Worm (Caenorhabditis elegans) whole organism, L1 larva: Measurements from ENCODE around the gene nhr-235.
A peak's percentile ranks its signal among the peaks of the same experiment; 100 is the strongest.

Source experiments
- C34B4.2 ChIP-seq: sonication (generic microtip); optimal IDR thresholded peaks from 2 replicates; lab custom pipeline; 2017; ENCODE audit warnings: mild to moderate bottlenecking, missing genetic modification characterization, missing compliant biosample characterization
- aha-1 ChIP-seq: fragments of 150-350 bp; optimal IDR thresholded peaks from 2 replicates; lab custom pipeline; 2014; ENCODE audit warnings: missing biosample characterization, missing genetic modification characterization
- ama-1 ChIP-seq: fragments of 150-350 bp; optimal IDR thresholded peaks from 2 replicates; lab custom pipeline; 2014
- blmp-1 ChIP-seq: fragments of 150-350 bp; optimal IDR thresholded peaks from 2 replicates; lab custom pipeline; 2014; ENCODE audit warnings: missing biosample characterization, missing genetic modification characterization
- ceh-8 ChIP-seq: fragments of 200-800 bp; sonication (Bioruptor generic); optimal IDR thresholded peaks from 2 replicates; lab custom pipeline; 2018; ENCODE audit warnings: mild to moderate bottlenecking, missing genetic modification characterization, moderate library complexity, missing compliant biosample characterization
- ceh-82 ChIP-seq, 3 experiments: fragments of 150-350 bp in 1 of 3; sonication (generic microtip) in 2 of 3; optimal IDR thresholded peaks; 2 replicates each; lab custom pipeline; 2014 to 2017; ENCODE audit warnings: missing biosample characterization in 3 of 3, missing genetic modification characterization in 3 of 3
- ceh-88 ChIP-seq: fragments of 200-800 bp; sonication (Bioruptor generic); IDR thresholded peaks from 2 replicates; pipeline ENCODE4 v1.3.6; 2022; ENCODE audit warnings: missing genetic modification characterization, missing compliant biosample characterization
- ceh-90 ChIP-seq: sonication (generic microtip); optimal IDR thresholded peaks from 2 replicates; lab custom pipeline; 2016; ENCODE audit warnings: missing genetic modification characterization, missing compliant biosample characterization
- dpl-1 ChIP-seq, 3 experiments: fragments of 150-350 bp in 2 of 3; sonication (generic microtip) in 1 of 3; optimal IDR thresholded peaks; 2 replicates each; lab custom pipeline; 2014 to 2017; ENCODE audit warnings: missing biosample characterization in 3 of 3, missing genetic modification characterization in 3 of 3, missing genetic modification reagents in 3 of 3
- dsc-1 ChIP-seq: sonication (generic microtip); optimal IDR thresholded peaks from 2 replicates; lab custom pipeline; 2016; ENCODE audit warnings: mild to moderate bottlenecking, missing genetic modification characterization, missing compliant biosample characterization
- efl-1 ChIP-seq, 4 experiments: fragments of 150-350 bp; optimal IDR thresholded peaks in 3 of 4; peaks in 1 of 4; 1 replicate in 1 of 4; 2 replicates in 3 of 4; lab custom pipeline; 2014; ENCODE audit warnings: missing biosample characterization in 2 of 4, missing genetic modification characterization in 2 of 4, missing genetic modification reagents in 2 of 4
- efl-3 ChIP-seq: fragments of 200-800 bp; sonication (Bioruptor generic); optimal IDR thresholded peaks from 2 replicates; lab custom pipeline; 2018; ENCODE audit warnings: mild to moderate bottlenecking, missing genetic modification characterization, missing compliant biosample characterization
- elt-2 ChIP-seq: sonication (generic microtip); optimal IDR thresholded peaks from 2 replicates; lab custom pipeline; 2016; ENCODE audit warnings: missing genetic modification characterization, mild to moderate bottlenecking, inconsistent platforms, missing compliant biosample characterization, missing genetic modification reagents
- elt-3 ChIP-seq, 6 experiments: fragments of 150-350 bp in 1 of 6; sonication (generic microtip); optimal IDR thresholded peaks; 2 replicates each; lab custom pipeline; 2017 to 2018; ENCODE audit warnings: missing biosample characterization in 6 of 6, missing genetic modification characterization in 6 of 6, inconsistent platforms in 1 of 6
- fkh-4 ChIP-seq: sonication (generic microtip); optimal IDR thresholded peaks from 2 replicates; lab custom pipeline; 2016; ENCODE audit warnings: missing compliant biosample characterization, missing genetic modification characterization, borderline replicate concordance
- hlh-4 ChIP-seq: sonication (generic microtip); optimal IDR thresholded peaks from 2 replicates; lab custom pipeline; 2016; ENCODE audit warnings: mild to moderate bottlenecking, missing genetic modification characterization, missing compliant biosample characterization
- irx-1 ChIP-seq: sonication (generic microtip); optimal IDR thresholded peaks from 2 replicates; lab custom pipeline; 2016; ENCODE audit warnings: missing genetic modification characterization, missing compliant biosample characterization
- isw-1 ChIP-seq: fragments of 200-800 bp; sonication (Bioruptor generic); IDR thresholded peaks from 2 replicates; pipeline ENCODE4 v1.3.6; 2022; ENCODE audit warnings: missing genetic modification characterization, missing compliant biosample characterization
- lin-13 ChIP-seq: fragments of 150-350 bp; optimal IDR thresholded peaks from 2 replicates; lab custom pipeline; 2014; ENCODE audit warnings: missing biosample characterization, missing genetic modification reagents, missing genetic modification characterization
- lin-14 ChIP-seq: fragments of 200-800 bp; sonication (Bioruptor generic); optimal IDR thresholded peaks from 2 replicates; lab custom pipeline; 2018; ENCODE audit warnings: mild to moderate bottlenecking, missing genetic modification characterization, moderate library complexity, missing compliant biosample characterization
- lin-15B ChIP-seq: fragments of 150-350 bp; sonication (generic microtip); optimal IDR thresholded peaks from 3 replicates; lab custom pipeline; 2014; ENCODE audit warnings: missing biosample characterization, missing genetic modification characterization
- lin-39 ChIP-seq: fragments of 150-350 bp; optimal IDR thresholded peaks from 2 replicates; lab custom pipeline; 2014; ENCODE audit warnings: missing biosample characterization, missing genetic modification reagents, missing genetic modification characterization
- lsy-2 ChIP-seq, 2 experiments: fragments of 150-350 bp; optimal IDR thresholded peaks; 2 replicates each; lab custom pipeline; 2014; ENCODE audit warnings: missing biosample characterization in 2 of 2, missing genetic modification characterization in 2 of 2
- mep-1 ChIP-seq: fragments of 150-350 bp; optimal IDR thresholded peaks from 2 replicates; lab custom pipeline; 2014; ENCODE audit warnings: missing biosample characterization, missing genetic modification characterization
- nhr-11 ChIP-seq: fragments of 150-350 bp; optimal IDR thresholded peaks from 2 replicates; lab custom pipeline; 2014; ENCODE audit warnings: missing biosample characterization, missing genetic modification characterization
- nhr-237 ChIP-seq: fragments of 150-350 bp; optimal IDR thresholded peaks from 2 replicates; lab custom pipeline; 2014; ENCODE audit warnings: missing biosample characterization, missing genetic modification characterization
- nhr-47 ChIP-seq: sonication (generic microtip); optimal IDR thresholded peaks from 2 replicates; lab custom pipeline; 2016; ENCODE audit warnings: mild to moderate bottlenecking, missing genetic modification characterization, moderate library complexity, missing compliant biosample characterization
- nhr-71 ChIP-seq: sonication (generic microtip); optimal IDR thresholded peaks from 2 replicates; lab custom pipeline; 2016; ENCODE audit warnings: mild to moderate bottlenecking, missing genetic modification characterization, moderate library complexity, missing compliant biosample characterization
- nhr-76 ChIP-seq: sonication (generic microtip); optimal IDR thresholded peaks from 2 replicates; lab custom pipeline; 2017; ENCODE audit warnings: missing biosample characterization, missing genetic modification characterization
- nhr-84 ChIP-seq: sonication (generic microtip); optimal IDR thresholded peaks from 2 replicates; lab custom pipeline; 2017; ENCODE audit warnings: missing biosample characterization, missing genetic modification characterization
- nhr-85 ChIP-seq: sonication (generic microtip); peaks from one replicate; lab custom pipeline; 2016; ENCODE audit warnings: missing genetic modification characterization, inconsistent platforms, missing compliant biosample characterization
- skn-1 ChIP-seq: fragments of 150-350 bp; optimal IDR thresholded peaks from 2 replicates; lab custom pipeline; 2014; ENCODE audit warnings: missing biosample characterization, missing genetic modification characterization
- snpc-4 ChIP-seq: fragments of 150-350 bp; optimal IDR thresholded peaks from 2 replicates; lab custom pipeline; 2014; ENCODE audit warnings: missing biosample characterization, missing genetic modification characterization
- sox-4 ChIP-seq: sonication (generic microtip); optimal IDR thresholded peaks from 2 replicates; lab custom pipeline; 2016; ENCODE audit warnings: missing genetic modification characterization, missing compliant biosample characterization
- sptf-1 ChIP-seq: fragments of 150-350 bp; optimal IDR thresholded peaks from 2 replicates; lab custom pipeline; 2014; ENCODE audit warnings: missing biosample characterization, missing genetic modification characterization
- sup-37 ChIP-seq: fragments of 200-800 bp; sonication (Bioruptor generic); optimal IDR thresholded peaks from 2 replicates; lab custom pipeline; 2018; ENCODE audit warnings: mild to moderate bottlenecking, missing genetic modification characterization, missing compliant biosample characterization
- swsn-7 ChIP-seq: sonication (generic microtip); optimal IDR thresholded peaks from 2 replicates; lab custom pipeline; 2016; ENCODE audit warnings: missing genetic modification characterization, missing compliant biosample characterization
- unc-30 ChIP-seq: sonication (generic microtip); optimal IDR thresholded peaks from 2 replicates; lab custom pipeline; 2017; ENCODE audit warnings: missing biosample characterization, missing genetic modification characterization
- unc-86 ChIP-seq: sonication (generic microtip); optimal IDR thresholded peaks from 2 replicates; lab custom pipeline; 2016; ENCODE audit warnings: missing genetic modification characterization, missing compliant biosample characterization
- xbp-1 ChIP-seq: sonication (generic microtip); optimal IDR thresholded peaks from 2 replicates; lab custom pipeline; 2016; ENCODE audit warnings: missing genetic modification characterization, missing compliant biosample characterization
- zip-4 ChIP-seq: fragments of 200-800 bp; sonication (Bioruptor generic); optimal IDR thresholded peaks from 2 replicates; lab custom pipeline; 2018; ENCODE audit warnings: mild to moderate bottlenecking, missing genetic modification characterization, moderate library complexity, missing compliant biosample characterization

nhr-235 gene

ce11 chrII:12679635-12680034 lies 39.2 kb downstream of the nhr-235 start, which contains the start of the genes Y38E10A.33 and cox-10 (continued):
- no peak for TF ChIP-seq nhr-76 (tag; lab: Kevin White, UChicago)
- peak; percentile 86 for TF ChIP-seq nhr-47 (tag; lab: Kevin White, UChicago)
- peak; percentile 60 for TF ChIP-seq sox-4 (tag; lab: Kevin White, UChicago)
- TF ChIP-seq irx-1 = peak; percentile 56
- TF ChIP-seq ceh-90 (tag; lab: Kevin White, UChicago) = peak; percentile 11
- peak; percentile 40 for TF ChIP-seq zip-4 (GFP tag; lab: Kevin White, UChicago)
- peak; percentile 62 for TF ChIP-seq unc-86 (tag; lab: Kevin White, UChicago)
- peak; percentile 37 for TF ChIP-seq mep-1 (tag; lab: Kevin White, UChicago)
- peak; percentile 78 for TF ChIP-seq nhr-71
- peak in 1 of 6 experiments; percentile 54 for TF ChIP-seq elt-3 (tag; optimal IDR thresholded peaks at IDR 0.05; lab: Kevin White, UChicago)
- peak; percentile 79 for TF ChIP-seq dsc-1 (tag; lab: Kevin White, UChicago)
- peak; percentile 11 for TF ChIP-seq ceh-8 (GFP tag; lab: Kevin White, UChicago)
- no peak for TF ChIP-seq hlh-4
- TF ChIP-seq lin-39 (tag; lab: Kevin White, UChicago) = peak; percentile 60
- no peak for TF ChIP-seq elt-2 (tag; lab: Kevin White, UChicago)
- TF ChIP-seq nhr-237 (tag; lab: Kevin White, UChicago) = no peak
- no peak for TF ChIP-seq nhr-11
- no peak for TF ChIP-seq lin-14 (GFP tag; lab: Kevin White, UChicago)
- TF ChIP-seq snpc-4 = peak; percentile 55
- TF ChIP-seq ceh-82 (tag; optimal IDR thresholded peaks at IDR 0.05; lab: Kevin White, UChicago) = peak; percentile 58 to 68 (median 66)
- no peak for TF ChIP-seq fkh-4 (tag; lab: Kevin White, UChicago)
- no peak for TF ChIP-seq efl-3
- TF ChIP-seq C34B4.2 (tag; lab: Kevin White, UChicago) = no peak
- TF ChIP-seq unc-30 (tag; lab: Kevin White, UChicago) = no peak
- peak; percentile 71 for TF ChIP-seq skn-1 (tag; lab: Kevin White, UChicago)
- TF ChIP-seq xbp-1 (tag; lab: Kevin White, UChicago) = peak; percentile 70
- peak; percentile 88 to 95 (median 93) for TF ChIP-seq dpl-1 (GFP tag; optimal IDR thresholded peaks at IDR 0.05; lab: Kevin White, UChicago)
- peak; percentile 67 to 78 for TF ChIP-seq lsy-2 (tag; optimal IDR thresholded peaks at IDR 0.05; lab: Kevin White, UChicago)
- no peak for TF ChIP-seq sup-37 (GFP tag; lab: Kevin White, UChicago)
- peak; percentile 73 for TF ChIP-seq swsn-7 (tag; lab: Kevin White, UChicago)
- peak; percentile 38 for TF ChIP-seq lin-15B (tag; lab: Kevin White, UChicago)
- TF ChIP-seq aha-1 (tag; lab: Kevin White, UChicago) = no peak
- TF ChIP-seq nhr-85 = peak; percentile 80
- peak; percentile 66 to 94 for TF ChIP-seq efl-1 (optimal IDR thresholded peaks at IDR 0.05; lab: Kevin White, UChicago)
- peak; percentile 95 to 100 for TF ChIP-seq efl-1 (GFP tag; optimal IDR thresholded peaks at IDR 0.05 in 1 of 2; lab: Kevin White, UChicago)
- no peak for TF ChIP-seq sptf-1 (tag; lab: Kevin White, UChicago)
- TF ChIP-seq lin-13 = peak; percentile 53
- peak; percentile 32; the same call in 1 of the 2 replicates for TF ChIP-seq ceh-88 (GFP tag; lab: Robert Waterston, UW)
- no peak for TF ChIP-seq nhr-84 (tag; lab: Kevin White, UChicago)
- TF ChIP-seq isw-1 = peak; percentile 79
- TF ChIP-seq, all 84 proteins: peak for 42

ce11 chrII:12689333-12689732 lies 48.9 kb downstream of the nhr-235 start:
- TF ChIP-seq blmp-1 (tag; lab: Kevin White, UChicago) (peak; percentile 84), ama-1 (lab: Kevin White, UChicago) (no peak)

- TF ChIP-seq unc-86 (tag; lab: Kevin White, UChicago) (peak; percentile 52), lin-14 (GFP tag; lab: Kevin White, UChicago) (peak; percentile 30), aha-1 (tag; lab: Kevin White, UChicago) (no peak)
Observed at ce11 chrII:12690905-12691304, 50.4 kb downstream of the nhr-235 start.
